Fruit fly (Drosophila melanogaster) whole organism, wandering third instar larva: ENCODE results near the gene Nepl18.

ENCODE experiments used
- Abd-B ChIP-seq: fragments of >200 bp; optimal IDR thresholded peaks from 2 replicates; lab custom pipeline; 2017; ENCODE audit warnings: missing biosample characterization, missing genetic modification characterization
- CG32264 ChIP-seq: fragments of 200-800 bp; sonication (Bioruptor generic); optimal IDR thresholded peaks from 2 replicates; lab custom pipeline; 2016; ENCODE audit warnings: missing biosample characterization, missing genetic modification characterization
- CG9705 ChIP-seq: fragments of 200-800 bp; sonication (Bioruptor generic); optimal IDR thresholded peaks from 2 replicates; lab custom pipeline; 2018; ENCODE audit warnings: missing biosample characterization, mild to moderate bottlenecking, missing genetic modification characterization
- CrebA ChIP-seq: fragments of 200-800 bp; sonication (Bioruptor generic); optimal IDR thresholded peaks from 2 replicates; lab custom pipeline; 2016; ENCODE audit warnings: missing biosample characterization, mild to moderate bottlenecking, missing genetic modification characterization, borderline replicate concordance
- Dfd ChIP-seq: fragments of >200 bp; optimal IDR thresholded peaks from 2 replicates; lab custom pipeline; 2017; ENCODE audit warnings: missing biosample characterization, missing genetic modification characterization
- Dif ChIP-seq: fragments of 200-275, 200-300 bp; sonication (Bioruptor generic); optimal IDR thresholded peaks from 2 replicates; lab custom pipeline; 2018; ENCODE audit warnings: missing biosample characterization, missing genetic modification characterization; ENCODE audit not compliant: partially characterized antibody
- GATAd ChIP-seq: sonication (Bioruptor generic); optimal IDR thresholded peaks from 2 replicates; lab custom pipeline; 2016; ENCODE audit warnings: missing biosample characterization, missing genetic modification characterization
- HLH106 ChIP-seq: fragments of 200-800 bp; optimal IDR thresholded peaks from 3 replicates; lab custom pipeline; 2019; ENCODE audit warnings: missing biosample characterization, mild to moderate bottlenecking, missing genetic modification characterization, moderate library complexity
- Hnf4 ChIP-seq: fragments of 200-800 bp; sonication (Bioruptor generic); optimal IDR thresholded peaks from 2 replicates; lab custom pipeline; 2016; ENCODE audit warnings: missing biosample characterization, mild to moderate bottlenecking, missing genetic modification characterization
- Hr78 ChIP-seq: fragments of >200 bp; optimal IDR thresholded peaks from 2 replicates; lab custom pipeline; 2017; ENCODE audit warnings: missing biosample characterization, missing genetic modification characterization
- Hr83 ChIP-seq: fragments of 200-300 bp; sonication (Bioruptor generic); optimal IDR thresholded peaks from 2 replicates; lab custom pipeline; 2016; ENCODE audit warnings: missing biosample characterization, mild to moderate bottlenecking, missing genetic modification characterization, moderate library complexity; ENCODE audit not compliant: poor library complexity, severe bottlenecking
- Jra ChIP-seq: sonication (Bioruptor generic); optimal IDR thresholded peaks from 2 replicates; lab custom pipeline; 2016; ENCODE audit warnings: missing biosample characterization, missing genetic modification characterization
- Mio ChIP-seq: sonication (Bioruptor generic); optimal IDR thresholded peaks from 2 replicates; lab custom pipeline; 2016; ENCODE audit warnings: missing biosample characterization, missing genetic modification characterization
- Myc ChIP-seq: fragments of >200 bp; optimal IDR thresholded peaks from 2 replicates; lab custom pipeline; 2017
- N ChIP-seq: fragments of >200 bp; optimal IDR thresholded peaks from 2 replicates; lab custom pipeline; 2018; ENCODE audit warnings: missing biosample characterization, missing external identifiers, missing genetic modification characterization
- OdsH ChIP-seq: fragments of 200-800 bp; sonication (Bioruptor generic); optimal IDR thresholded peaks from 2 replicates; lab custom pipeline; 2016; ENCODE audit warnings: missing biosample characterization, mild to moderate bottlenecking, missing genetic modification characterization
- Rel ChIP-seq, 2 experiments: fragments of 200-800 bp; sonication (Bioruptor generic) in 1 of 2; optimal IDR thresholded peaks; 2 replicates in 1 of 2; 3 replicates in 1 of 2; lab custom pipeline; 2016 to 2019; ENCODE audit warnings: mild to moderate bottlenecking in 2 of 2, missing biosample characterization in 2 of 2, missing genetic modification characterization in 2 of 2, moderate library complexity in 1 of 2
- Sp1 ChIP-seq: fragments of 200-800 bp; sonication (Bioruptor generic); optimal IDR thresholded peaks from 3 replicates; lab custom pipeline; 2019; ENCODE audit warnings: missing biosample characterization, mild to moderate bottlenecking, missing genetic modification characterization, moderate library complexity
- Vsx2 ChIP-seq: fragments of 200-300, 225-300 bp; sonication (Bioruptor generic); optimal IDR thresholded peaks from 2 replicates; lab custom pipeline; 2018; ENCODE audit warnings: missing biosample characterization, missing genetic modification characterization; ENCODE audit not compliant: partially characterized antibody
- br ChIP-seq: fragments of 200-800 bp; sonication (Bioruptor generic); optimal IDR thresholded peaks from 2 replicates; lab custom pipeline; 2016; ENCODE audit warnings: missing biosample characterization, missing genetic modification characterization
- brk ChIP-seq: fragments of 200-800 bp; sonication (Bioruptor generic); optimal IDR thresholded peaks from 2 replicates; lab custom pipeline; 2016; ENCODE audit warnings: missing biosample characterization, mild to moderate bottlenecking, missing genetic modification characterization
- dl ChIP-seq, 2 experiments: fragments of 175-275, 200-275 bp in 1 of 2; fragments of 200-275 bp in 1 of 2; sonication (Bioruptor generic); optimal IDR thresholded peaks; lab custom pipeline; 2018; ENCODE audit warnings: mild to moderate bottlenecking in 2 of 2, missing biosample characterization in 2 of 2, missing genetic modification characterization in 2 of 2, moderate library complexity in 2 of 2; ENCODE audit not compliant: partially characterized antibody in 2 of 2, insufficient read depth in 1 of 2
- dmrt93B ChIP-seq: fragments of 200-800 bp; sonication (Bioruptor generic); optimal IDR thresholded peaks from 2 replicates; lab custom pipeline; 2018; ENCODE audit warnings: missing biosample characterization, mild to moderate bottlenecking, missing genetic modification characterization
- dsf ChIP-seq: sonication (Bioruptor generic); optimal IDR thresholded peaks from 2 replicates; lab custom pipeline; 2016; ENCODE audit warnings: missing biosample characterization, missing genetic modification characterization, borderline replicate concordance
- ey ChIP-seq: fragments of 200-800 bp; sonication (Bioruptor generic); optimal IDR thresholded peaks from 2 replicates; lab custom pipeline; 2016; ENCODE audit warnings: missing biosample characterization, missing genetic modification characterization
- foxo ChIP-seq, 2 experiments: fragments of 200-800 bp; sonication (Bioruptor generic); optimal IDR thresholded peaks; 2 replicates in 1 of 2; 3 replicates in 1 of 2; lab custom pipeline; 2016 to 2017; ENCODE audit warnings: missing biosample characterization in 2 of 2, missing genetic modification characterization in 2 of 2
- fru ChIP-seq: fragments of 200-800 bp; sonication (Bioruptor generic); optimal IDR thresholded peaks from 3 replicates; lab custom pipeline; 2016; ENCODE audit warnings: missing biosample characterization, mild to moderate bottlenecking, missing genetic modification characterization
- h ChIP-seq: fragments of 200-800 bp; sonication (Bioruptor generic); optimal IDR thresholded peaks from 3 replicates; lab custom pipeline; 2016; ENCODE audit warnings: missing biosample characterization, mild to moderate bottlenecking, missing genetic modification characterization
- jim ChIP-seq: fragments of 175-275, 200-325 bp; sonication (Bioruptor generic); optimal IDR thresholded peaks from 2 replicates; lab custom pipeline; 2016; ENCODE audit warnings: missing biosample characterization, mild to moderate bottlenecking, missing genetic modification characterization
- lola ChIP-seq: fragments of >200 bp; optimal IDR thresholded peaks from 2 replicates; lab custom pipeline; 2017; ENCODE audit warnings: missing biosample characterization, missing genetic modification characterization
- pan ChIP-seq: fragments of >200 bp; optimal IDR thresholded peaks from 2 replicates; lab custom pipeline; 2017
- psq ChIP-seq: fragments of 200-800 bp; sonication (Bioruptor generic); optimal IDR thresholded peaks from 3 replicates; lab custom pipeline; 2017; ENCODE audit warnings: missing biosample characterization, mild to moderate bottlenecking, missing genetic modification characterization, moderate library complexity
- rgr ChIP-seq: fragments of 200-800 bp; sonication (Bioruptor generic); optimal IDR thresholded peaks from 3 replicates; lab custom pipeline; 2016; ENCODE audit warnings: missing biosample characterization, mild to moderate bottlenecking, missing genetic modification characterization
- sage ChIP-seq: fragments of 200-800 bp; sonication (Bioruptor generic); optimal IDR thresholded peaks from 2 replicates; lab custom pipeline; 2016; ENCODE audit warnings: missing biosample characterization, mild to moderate bottlenecking, missing genetic modification characterization
- sv ChIP-seq: fragments of 200-800 bp; sonication (Bioruptor generic); optimal IDR thresholded peaks from 3 replicates; lab custom pipeline; 2016; ENCODE audit warnings: missing biosample characterization, missing genetic modification characterization
- tai ChIP-seq: sonication (Bioruptor generic); optimal IDR thresholded peaks from 2 replicates; lab custom pipeline; 2016; ENCODE audit warnings: missing biosample characterization, missing genetic modification characterization
- usp ChIP-seq: fragments of >200 bp; optimal IDR thresholded peaks from 2 replicates; lab custom pipeline; 2017; ENCODE audit warnings: missing biosample characterization, missing genetic modification characterization
- woc ChIP-seq: sonication (Bioruptor generic); optimal IDR thresholded peaks from 2 replicates; lab custom pipeline; 2016; ENCODE audit warnings: missing biosample characterization, mild to moderate bottlenecking, missing genetic modification characterization

Nepl18 gene

DNA sequence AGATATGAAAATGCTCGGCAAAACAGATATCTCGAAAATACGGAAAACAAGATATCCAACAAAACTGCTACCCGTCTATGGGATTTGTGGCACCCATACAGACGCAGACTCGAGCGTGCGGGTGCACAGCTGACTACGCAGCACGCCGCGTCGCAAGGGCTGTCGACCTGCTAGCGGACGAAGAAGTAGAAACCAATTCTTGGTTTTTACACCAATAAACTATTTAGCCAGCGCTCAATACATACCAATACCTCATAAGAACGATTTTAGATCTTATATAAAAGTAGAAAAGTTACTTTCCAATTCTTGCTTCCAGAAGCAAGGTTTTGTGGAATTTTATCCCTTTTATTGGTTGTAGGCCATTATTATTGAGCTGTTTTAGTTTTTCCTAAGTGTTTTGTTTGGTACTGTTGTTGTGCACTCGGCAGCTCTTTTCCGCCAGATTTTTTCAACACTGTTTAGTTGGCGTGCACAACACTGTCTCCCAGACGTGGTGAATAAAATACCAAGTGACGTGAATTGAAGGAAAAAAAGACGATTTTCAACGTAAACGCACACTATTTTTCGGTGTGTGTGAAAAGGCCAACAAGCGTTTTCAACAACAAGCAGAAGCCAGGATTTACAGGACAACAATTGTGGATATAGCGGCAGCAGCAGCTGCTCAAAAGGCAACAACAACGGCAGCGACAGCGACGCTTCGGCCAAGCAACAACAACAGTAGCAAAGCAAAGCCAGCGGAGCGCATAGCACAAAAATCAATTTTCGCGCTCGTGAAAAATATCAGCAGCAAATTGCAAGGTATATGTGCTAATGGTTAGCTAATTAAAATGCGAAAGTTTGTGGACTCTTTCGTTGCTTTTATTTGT lies 13.4 kb downstream of the Nepl18 start:
- TF ChIP-seq ey (GFP tag; lab: Kevin White, UChicago), result peak; percentile 89
- TF ChIP-seq brk (GFP tag; lab: Kevin White, UChicago), result no peak
- no peak for TF ChIP-seq N (GFP tag; lab: Kevin White, UChicago)
- no peak for TF ChIP-seq pan (lab: Kevin White, UChicago)
- TF ChIP-seq CrebA (GFP tag; lab: Kevin White, UChicago), result no peak
- peak; percentile 67 for TF ChIP-seq CG32264
- peak; percentile 89 for TF ChIP-seq fru (GFP tag; lab: Kevin White, UChicago)
- TF ChIP-seq Hnf4 (GFP tag; lab: Kevin White, UChicago), result peak; percentile 91
- peak; percentile 78 for TF ChIP-seq psq (GFP tag; lab: Kevin White, UChicago)
- TF ChIP-seq tai (GFP tag; lab: Kevin White, UChicago), result no peak
- peak; percentile 76 for TF ChIP-seq dmrt93B (GFP tag; lab: Kevin White, UChicago)
- TF ChIP-seq usp (GFP tag; lab: Kevin White, UChicago), result no peak
- TF ChIP-seq rgr (GFP tag; lab: Kevin White, UChicago), result peak; percentile 91
- TF ChIP-seq Myc (lab: Kevin White, UChicago), result peak; percentile 70
- TF ChIP-seq Abd-B (GFP tag; lab: Kevin White, UChicago), result peak; percentile 10
- TF ChIP-seq woc (GFP tag; lab: Kevin White, UChicago), result peak; percentile 79
- peak; percentile 50 for TF ChIP-seq GATAd (GFP tag; lab: Kevin White, UChicago)
- TF ChIP-seq Hr83 (GFP tag; lab: Kevin White, UChicago), result peak; percentile 68
- TF ChIP-seq sage, result no peak
- TF ChIP-seq h, result peak; percentile 92
- TF ChIP-seq jim, result no peak
- TF ChIP-seq foxo (GFP tag; optimal IDR thresholded peaks at IDR 0.05; lab: Kevin White, UChicago), result peak; percentile 57 to 93
- peak; percentile 78 for TF ChIP-seq sv (GFP tag; lab: Kevin White, UChicago)
- no peak for TF ChIP-seq lola (GFP tag; lab: Kevin White, UChicago)
- TF ChIP-seq br, result peak; percentile 90
- no peak for TF ChIP-seq Dfd (GFP tag; lab: Kevin White, UChicago)
- TF ChIP-seq Dif, result no peak
- peak; percentile 67 for TF ChIP-seq Jra (GFP tag; lab: Kevin White, UChicago)
- no peak for TF ChIP-seq Vsx2 (GFP tag; lab: Kevin White, UChicago)
- TF ChIP-seq Hr78 (GFP tag; lab: Kevin White, UChicago), result no peak
- no peak for TF ChIP-seq dl (GFP tag; optimal IDR thresholded peaks at IDR 0.05; lab: Kevin White, UChicago; ENCODE audit: insufficient read depth in 1 of 2, partially characterized antibody in 2 of 2)
- peak; percentile 37 for TF ChIP-seq dsf
- TF ChIP-seq Sp1 (GFP tag; lab: Kevin White, UChicago), result peak; percentile 72
- peak; percentile 82 for TF ChIP-seq CG9705 (GFP tag; lab: Kevin White, UChicago)
- peak; percentile 79 for TF ChIP-seq OdsH (GFP tag; lab: Kevin White, UChicago)
- peak; percentile 86 for TF ChIP-seq HLH106 (tag; lab: Kevin White, UChicago)
- TF ChIP-seq Mio (GFP tag; lab: Kevin White, UChicago), result peak; percentile 36
- TF ChIP-seq Rel (GFP tag; optimal IDR thresholded peaks at IDR 0.05; lab: Kevin White, UChicago), result no peak
- TF ChIP-seq Rel (tag; optimal IDR thresholded peaks at IDR 0.05; lab: Kevin White, UChicago), result peak; percentile 66

DNA sequence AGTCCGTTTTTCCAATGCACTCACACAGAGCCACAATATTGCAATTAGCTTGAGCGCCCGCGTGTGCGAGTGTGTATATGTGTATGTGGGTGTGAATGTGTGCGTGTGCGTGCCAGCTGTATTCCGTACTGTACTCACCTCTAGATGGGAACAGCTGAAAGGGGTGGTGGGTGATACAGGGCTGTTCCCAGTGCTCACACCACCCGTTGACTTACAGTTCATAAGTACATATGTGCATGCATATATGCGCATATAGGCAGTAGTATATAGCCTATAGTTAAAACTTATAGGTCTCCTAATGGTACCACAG lies 14.0 kb downstream of the Nepl18 start:
- TF ChIP-seq sage (no peak), pan (lab: Kevin White, UChicago) (no peak), sv (GFP tag; lab: Kevin White, UChicago) (no peak), Mio (GFP tag; lab: Kevin White, UChicago) (no peak), rgr (GFP tag; lab: Kevin White, UChicago) (no peak), Jra (GFP tag; lab: Kevin White, UChicago) (no peak), usp (GFP tag; lab: Kevin White, UChicago) (no peak), ey (GFP tag; lab: Kevin White, UChicago) (no peak), Hr78 (GFP tag; lab: Kevin White, UChicago) (peak; percentile 34), dmrt93B (GFP tag; lab: Kevin White, UChicago) (no peak), Rel (GFP tag; optimal IDR thresholded peaks at IDR 0.05; lab: Kevin White, UChicago) (no peak), Rel (tag; optimal IDR thresholded peaks at IDR 0.05; lab: Kevin White, UChicago) (no peak), brk (GFP tag; lab: Kevin White, UChicago) (no peak), Dfd (GFP tag; lab: Kevin White, UChicago) (no peak), Abd-B (GFP tag; lab: Kevin White, UChicago) (no peak), Myc (lab: Kevin White, UChicago) (no peak), Dif (no peak), Hnf4 (GFP tag; lab: Kevin White, UChicago) (peak; percentile 1), dl (GFP tag; optimal IDR thresholded peaks at IDR 0.05; lab: Kevin White, UChicago; ENCODE audit: insufficient read depth in 1 of 2, partially characterized antibody in 2 of 2) (peak in 1 of 2 experiments; percentile 50), h (peak; percentile 1), OdsH (GFP tag; lab: Kevin White, UChicago) (no peak), CG32264 (no peak), Sp1 (GFP tag; lab: Kevin White, UChicago) (no peak), foxo (GFP tag; optimal IDR thresholded peaks at IDR 0.05; lab: Kevin White, UChicago) (no peak), br (no peak), woc (GFP tag; lab: Kevin White, UChicago) (no peak), CG9705 (GFP tag; lab: Kevin White, UChicago) (no peak), GATAd (GFP tag; lab: Kevin White, UChicago) (no peak), tai (GFP tag; lab: Kevin White, UChicago) (no peak), CrebA (GFP tag; lab: Kevin White, UChicago) (no peak), N (GFP tag; lab: Kevin White, UChicago) (peak; percentile 95), HLH106 (tag; lab: Kevin White, UChicago) (no peak), lola (GFP tag; lab: Kevin White, UChicago) (no peak), Hr83 (GFP tag; lab: Kevin White, UChicago) (no peak), dsf (no peak), Vsx2 (GFP tag; lab: Kevin White, UChicago) (peak; percentile 95), psq (GFP tag; lab: Kevin White, UChicago) (no peak), jim (no peak), fru (GFP tag; lab: Kevin White, UChicago) (no peak)
